Worm (Caenorhabditis elegans) whole organism, mixed stage, embryonic: ENCODE results near the gene T27A8.3.

Experiments
- M03D4.4 ChIP-seq: sonication (generic microtip); optimal IDR thresholded peaks from 2 replicates; lab custom pipeline; 2017; ENCODE audit warnings: mild to moderate bottlenecking, missing genetic modification characterization, missing compliant biosample characterization
- bed-3 ChIP-seq: fragments of 200-800 bp; sonication (Bioruptor generic); optimal IDR thresholded peaks from 3 replicates; lab custom pipeline; 2018; ENCODE audit warnings: mild to moderate bottlenecking, missing genetic modification characterization, moderate library complexity, missing compliant biosample characterization
- blmp-1 ChIP-seq: fragments of 150-350 bp; optimal IDR thresholded peaks from 2 replicates; lab custom pipeline; 2014; ENCODE audit warnings: missing biosample characterization, missing genetic modification characterization
- ceh-39 ChIP-seq: fragments of 150-350 bp; optimal IDR thresholded peaks from 2 replicates; lab custom pipeline; 2014; ENCODE audit warnings: missing biosample characterization, missing genetic modification characterization
- ceh-43 ChIP-seq: fragments of 200-800 bp; sonication (Bioruptor generic); optimal IDR thresholded peaks from 2 replicates; lab custom pipeline; 2018; ENCODE audit warnings: mild to moderate bottlenecking, missing genetic modification characterization, moderate library complexity, missing compliant biosample characterization
- ceh-83 ChIP-seq: fragments of 200-800 bp; sonication (Bioruptor generic); optimal IDR thresholded peaks from 2 replicates; lab custom pipeline; 2018; ENCODE audit warnings: mild to moderate bottlenecking, missing genetic modification characterization, missing compliant biosample characterization
- ces-1 ChIP-seq: fragments of 150-350 bp; optimal IDR thresholded peaks from 2 replicates; lab custom pipeline; 2014; ENCODE audit warnings: missing biosample characterization, missing genetic modification reagents, missing genetic modification characterization
- cnd-1 ChIP-seq: fragments of 200-800 bp; sonication (Bioruptor generic); optimal IDR thresholded peaks from 2 replicates; lab custom pipeline; 2018; ENCODE audit warnings: mild to moderate bottlenecking, missing genetic modification characterization, missing compliant biosample characterization
- drap-1 ChIP-seq: fragments of 200-800 bp; sonication (Bioruptor generic); optimal IDR thresholded peaks from 3 replicates; lab custom pipeline; 2018; ENCODE audit warnings: mild to moderate bottlenecking, missing genetic modification characterization, missing compliant biosample characterization
- elt-1 ChIP-seq: sonication (generic microtip); optimal IDR thresholded peaks from 2 replicates; lab custom pipeline; 2017; ENCODE audit warnings: missing genetic modification characterization, mild to moderate bottlenecking, missing compliant biosample characterization, antibody characterized with exemption, moderate library complexity, borderline replicate concordance; ENCODE audit not compliant: insufficient read depth
- elt-3 ChIP-seq: fragments of 150-350 bp; optimal IDR thresholded peaks from 2 replicates; lab custom pipeline; 2014; ENCODE audit warnings: missing biosample characterization, missing genetic modification characterization
- flh-1 ChIP-seq: fragments of 200-800 bp; sonication (Bioruptor generic); optimal IDR thresholded peaks from 2 replicates; lab custom pipeline; 2018; ENCODE audit warnings: mild to moderate bottlenecking, missing genetic modification characterization, moderate library complexity, missing compliant biosample characterization
- ham-2 ChIP-seq: fragments of 200-800 bp; sonication (Bioruptor generic); optimal IDR thresholded peaks from 2 replicates; lab custom pipeline; 2018; ENCODE audit warnings: mild to moderate bottlenecking, missing genetic modification characterization, missing compliant biosample characterization
- hlh-1 ChIP-seq: fragments of 150-350 bp; optimal IDR thresholded peaks from 2 replicates; lab custom pipeline; 2014; ENCODE audit warnings: missing biosample characterization, missing genetic modification reagents, missing genetic modification characterization
- lin-13 ChIP-seq: fragments of 150-350 bp; optimal IDR thresholded peaks from 2 replicates; lab custom pipeline; 2014; ENCODE audit warnings: missing biosample characterization, missing genetic modification characterization
- lin-32 ChIP-seq: fragments of 200-800 bp; sonication (Bioruptor generic); optimal IDR thresholded peaks from 2 replicates; lab custom pipeline; 2018; ENCODE audit warnings: mild to moderate bottlenecking, missing genetic modification characterization, missing compliant biosample characterization
- lsy-2 ChIP-seq: fragments of 150-350 bp; optimal IDR thresholded peaks from 2 replicates; lab custom pipeline; 2014; ENCODE audit warnings: missing biosample characterization, missing genetic modification characterization
- mab-5 ChIP-seq: fragments of 150-350 bp; optimal IDR thresholded peaks from 2 replicates; lab custom pipeline; 2014; ENCODE audit warnings: missing biosample characterization, missing genetic modification characterization
- mep-1 ChIP-seq: fragments of 150-350 bp; optimal IDR thresholded peaks from 2 replicates; lab custom pipeline; 2017; ENCODE audit warnings: missing biosample characterization, missing genetic modification reagents, missing genetic modification characterization, inconsistent platforms
- mls-2 ChIP-seq: sonication (generic microtip); optimal IDR thresholded peaks from 2 replicates; lab custom pipeline; 2016; ENCODE audit warnings: mild to moderate bottlenecking, missing genetic modification characterization, moderate library complexity, missing compliant biosample characterization
- nhr-12 ChIP-seq: fragments of 150-350 bp; optimal IDR thresholded peaks from 2 replicates; lab custom pipeline; 2014; ENCODE audit warnings: missing biosample characterization, missing genetic modification characterization
- nhr-2 ChIP-seq: fragments of 150-350 bp; optimal IDR thresholded peaks from 2 replicates; lab custom pipeline; 2014; ENCODE audit warnings: missing biosample characterization, missing genetic modification characterization
- nhr-237 ChIP-seq: fragments of 150-350 bp; optimal IDR thresholded peaks from 2 replicates; lab custom pipeline; 2014; ENCODE audit warnings: missing biosample characterization, missing genetic modification characterization
- nhr-28 ChIP-seq: fragments of 150-350 bp; optimal IDR thresholded peaks from 2 replicates; lab custom pipeline; 2014; ENCODE audit warnings: missing biosample characterization, missing genetic modification characterization
- nhr-76 ChIP-seq: sonication (generic microtip); optimal IDR thresholded peaks from 2 replicates; lab custom pipeline; 2017; ENCODE audit warnings: missing biosample characterization, missing genetic modification characterization
- pha-4 ChIP-seq: fragments of 150-350 bp; optimal IDR thresholded peaks from 2 replicates; lab custom pipeline; 2018; ENCODE audit warnings: missing biosample characterization, missing genetic modification reagents, missing genetic modification characterization
- snpc-4 ChIP-seq: fragments of 150-350 bp; optimal IDR thresholded peaks from 2 replicates; lab custom pipeline; 2014; ENCODE audit warnings: missing biosample characterization, missing genetic modification characterization
- sptf-1 ChIP-seq: sonication (generic microtip); optimal IDR thresholded peaks from 2 replicates; lab custom pipeline; 2017; ENCODE audit warnings: mild to moderate bottlenecking, missing genetic modification characterization, moderate library complexity, missing compliant biosample characterization
- tbx-8 ChIP-seq: fragments of 200-800 bp; sonication (Bioruptor generic); optimal IDR thresholded peaks from 2 replicates; lab custom pipeline; 2018; ENCODE audit warnings: mild to moderate bottlenecking, missing genetic modification characterization, moderate library complexity, missing compliant biosample characterization
- unc-120 ChIP-seq: sonication (generic microtip); optimal IDR thresholded peaks from 2 replicates; lab custom pipeline; 2017; ENCODE audit warnings: missing genetic modification characterization, missing compliant biosample characterization; ENCODE audit not compliant: poor library complexity, severe bottlenecking
- unc-62 ChIP-seq: fragments of 150-350 bp; optimal IDR thresholded peaks from 2 replicates; lab custom pipeline; 2014; ENCODE audit warnings: missing biosample characterization, missing genetic modification reagents, missing genetic modification characterization
- zip-8 ChIP-seq: fragments of 150-350 bp; optimal IDR thresholded peaks from 2 replicates; lab custom pipeline; 2014; ENCODE audit warnings: missing biosample characterization, missing genetic modification characterization
- ztf-11 ChIP-seq: fragments of 150-350 bp; optimal IDR thresholded peaks from 2 replicates; lab custom pipeline; 2014; ENCODE audit warnings: missing biosample characterization, missing genetic modification characterization

Gene T27A8.3

DNA sequence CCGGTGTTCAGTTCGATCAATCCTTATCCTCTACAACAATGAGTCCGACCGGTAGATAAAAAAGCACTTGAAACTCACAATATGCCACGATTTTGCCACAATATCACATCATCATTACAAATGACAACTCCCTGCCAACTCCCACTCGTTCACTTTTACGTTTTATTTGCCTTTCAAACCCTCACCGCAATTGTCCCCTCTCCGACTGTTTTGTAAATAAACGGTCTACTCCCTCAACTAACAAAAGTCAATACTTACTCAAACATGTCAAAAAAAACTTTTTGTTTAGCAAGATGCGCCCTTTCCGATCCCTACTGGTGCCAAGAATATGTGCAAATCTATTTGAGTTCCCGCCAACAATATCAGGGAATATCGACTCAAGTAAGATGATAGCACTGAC, 22.6 kb downstream of the T27A8.3 start, which contains the start of gene C30F2.2:
Gene C30F2.2 (minus strand): TSS at position 122 of the 400 bp plus-strand sequence.
- TF ChIP-seq unc-62 (GFP tag; lab: Kevin White, UChicago) (no peak), elt-1 (tag; lab: Kevin White, UChicago) (no peak), pha-4 (peak; percentile 76), unc-120 (tag; lab: Kevin White, UChicago) (no peak), ceh-83 (no peak)

DNA sequence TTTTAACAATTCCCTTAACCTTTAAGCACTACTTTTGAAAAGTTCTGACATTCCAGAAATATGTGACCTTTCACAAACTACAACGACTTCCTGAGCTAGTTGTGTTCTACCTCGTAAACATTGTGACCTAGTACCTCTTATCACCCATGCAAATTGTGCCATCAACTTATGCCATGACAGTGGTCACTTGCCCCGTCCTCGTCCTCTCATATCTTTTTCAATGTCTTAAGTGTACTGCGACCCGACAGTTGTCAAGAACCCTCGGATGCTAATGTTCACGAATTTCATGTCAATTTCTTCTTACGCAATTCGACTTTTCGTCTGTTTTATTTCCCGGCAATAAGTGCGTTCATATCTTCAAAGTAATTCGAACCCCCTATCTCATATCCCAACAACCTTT, 25.4 kb downstream of the T27A8.3 start:
- TF ChIP-seq unc-62 (GFP tag; lab: Kevin White, UChicago) (no peak), hlh-1 (tag; lab: Kevin White, UChicago) (peak; percentile 83)

DNA sequence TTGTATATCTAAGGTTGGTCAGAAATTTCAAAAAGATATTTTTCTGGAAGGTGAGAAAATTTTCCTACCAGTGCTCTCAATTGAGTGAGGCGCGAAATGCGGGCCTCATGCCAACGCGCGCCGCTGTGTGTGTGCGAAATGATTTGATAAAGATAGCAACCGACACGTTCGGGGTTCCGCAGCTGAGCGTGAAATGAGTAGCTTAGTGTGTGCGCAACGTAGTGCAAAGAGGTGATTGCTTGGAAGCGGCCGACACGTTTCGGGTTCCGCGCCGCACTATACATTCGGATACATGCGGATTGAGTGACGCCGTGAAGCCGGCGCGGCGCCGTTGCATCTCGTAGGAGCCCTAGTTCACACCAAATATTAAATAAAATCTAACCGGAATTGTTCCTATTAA, 28.7 kb downstream of the T27A8.3 start:
- no peak for TF ChIP-seq zip-8 (tag; lab: Kevin White, UChicago)
- TF ChIP-seq mab-5 (tag; lab: Kevin White, UChicago), result no peak
- no peak for TF ChIP-seq mep-1 (tag; lab: Kevin White, UChicago)
- no peak for TF ChIP-seq nhr-28 (tag; lab: Kevin White, UChicago)
- no peak for TF ChIP-seq ces-1
- no peak for TF ChIP-seq snpc-4
- no peak for TF ChIP-seq nhr-76 (tag; lab: Kevin White, UChicago)
- no peak for TF ChIP-seq tbx-8
- TF ChIP-seq ztf-11, result no peak
- no peak for TF ChIP-seq nhr-2
- no peak for TF ChIP-seq drap-1 (GFP tag; lab: Kevin White, UChicago)
- no peak for TF ChIP-seq lin-13
- TF ChIP-seq cnd-1 (tag; lab: Kevin White, UChicago), result no peak
- TF ChIP-seq elt-3, result no peak
- TF ChIP-seq elt-1 (tag; lab: Kevin White, UChicago), result no peak
- TF ChIP-seq ceh-39 (tag; lab: Kevin White, UChicago), result no peak

DNA sequence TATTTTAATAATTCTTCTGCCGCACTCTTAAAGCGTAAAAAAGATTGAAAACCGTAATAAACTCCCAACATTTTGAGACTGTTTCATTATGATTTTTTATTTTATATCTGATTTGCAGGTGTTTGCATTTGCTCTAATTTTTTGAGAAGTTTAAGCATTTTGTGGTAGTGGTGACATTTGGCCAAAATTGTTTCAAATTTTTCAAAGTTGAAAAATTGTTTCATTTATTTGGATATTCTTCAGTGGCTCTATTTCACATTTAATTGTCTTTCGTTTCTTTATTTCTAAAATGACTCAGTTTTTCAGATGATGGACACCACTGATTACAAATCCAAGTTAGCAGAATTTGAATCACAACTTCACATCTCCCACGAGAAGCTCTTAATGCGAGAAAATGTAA, 31.9 kb downstream of the T27A8.3 start, which contains the start of gene C30F2.5:
Gene C30F2.5 (plus strand): TSS at position 301 of the 400 bp plus-strand sequence.
- no peak for TF ChIP-seq ceh-43 (GFP tag; lab: Kevin White, UChicago)

DNA sequence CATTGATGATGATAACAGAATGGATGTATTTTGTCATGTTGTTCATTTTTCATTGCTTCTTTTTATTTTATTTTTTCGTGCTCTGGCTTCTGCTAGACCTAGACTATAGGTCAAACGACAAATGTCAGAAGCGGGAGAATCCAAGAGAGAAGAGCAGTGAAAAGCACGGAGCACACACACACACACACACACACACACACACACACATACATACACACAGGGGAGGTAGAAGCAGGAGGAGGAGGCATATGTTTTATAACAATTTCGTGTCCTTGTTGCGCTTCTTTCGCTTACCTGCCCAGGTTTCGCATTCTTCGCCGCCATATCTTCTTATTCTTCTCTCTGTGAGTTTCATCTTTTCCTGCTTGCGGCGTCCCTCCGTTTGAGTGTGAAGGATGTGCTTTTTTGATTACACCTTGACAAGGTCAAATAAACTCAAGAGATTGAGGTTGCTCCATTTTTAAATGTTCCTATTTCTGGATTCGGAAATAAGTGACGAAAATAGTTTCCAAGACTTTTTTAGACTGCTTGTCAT, 35.7 kb downstream of the T27A8.3 start:
- TF ChIP-seq ceh-43 (GFP tag; lab: Kevin White, UChicago), result no peak
- no peak for TF ChIP-seq nhr-76 (tag; lab: Kevin White, UChicago)
- TF ChIP-seq flh-1 (GFP tag; lab: Kevin White, UChicago), result no peak
- peak; percentile 47 for TF ChIP-seq unc-120 (tag; lab: Kevin White, UChicago)
- peak; percentile 46 for TF ChIP-seq hlh-1 (tag; lab: Kevin White, UChicago)
- no peak for TF ChIP-seq mab-5 (tag; lab: Kevin White, UChicago)
- no peak for TF ChIP-seq pha-4
- TF ChIP-seq lin-32, result no peak
- TF ChIP-seq ztf-11, result no peak
- TF ChIP-seq sptf-1 (tag; lab: Kevin White, UChicago), result peak; percentile 1
- no peak for TF ChIP-seq nhr-2
- TF ChIP-seq mep-1 (tag; lab: Kevin White, UChicago), result no peak
- no peak for TF ChIP-seq lsy-2 (tag; lab: Kevin White, UChicago)
- TF ChIP-seq drap-1 (GFP tag; lab: Kevin White, UChicago), result no peak
- no peak for TF ChIP-seq snpc-4
- no peak for TF ChIP-seq bed-3 (GFP tag; lab: Kevin White, UChicago)

DNA sequence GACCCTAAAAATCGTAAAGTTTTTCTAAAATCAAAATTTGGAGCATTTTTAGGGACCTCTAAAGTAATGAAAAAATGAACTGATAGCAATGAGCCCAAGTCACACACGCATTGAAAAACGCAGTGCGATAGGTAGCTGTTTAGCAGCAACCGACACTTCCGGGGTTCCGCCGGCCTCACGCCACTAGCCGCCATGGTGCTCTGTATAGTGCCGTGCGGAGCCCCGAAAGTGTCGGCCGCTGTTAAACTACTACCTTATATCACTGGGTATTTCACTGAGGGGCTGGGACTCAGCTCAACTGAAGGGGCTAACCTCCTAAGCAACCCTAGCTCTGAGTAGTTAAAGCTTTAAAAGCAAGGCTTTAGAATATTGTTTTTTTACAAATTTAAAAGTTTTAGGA, 36.8 kb downstream of the T27A8.3 start:
- TF ChIP-seq mep-1 (tag; lab: Kevin White, UChicago), result no peak
- no peak for TF ChIP-seq tbx-8
- no peak for TF ChIP-seq bed-3 (GFP tag; lab: Kevin White, UChicago)
- TF ChIP-seq unc-120 (tag; lab: Kevin White, UChicago), result no peak

DNA sequence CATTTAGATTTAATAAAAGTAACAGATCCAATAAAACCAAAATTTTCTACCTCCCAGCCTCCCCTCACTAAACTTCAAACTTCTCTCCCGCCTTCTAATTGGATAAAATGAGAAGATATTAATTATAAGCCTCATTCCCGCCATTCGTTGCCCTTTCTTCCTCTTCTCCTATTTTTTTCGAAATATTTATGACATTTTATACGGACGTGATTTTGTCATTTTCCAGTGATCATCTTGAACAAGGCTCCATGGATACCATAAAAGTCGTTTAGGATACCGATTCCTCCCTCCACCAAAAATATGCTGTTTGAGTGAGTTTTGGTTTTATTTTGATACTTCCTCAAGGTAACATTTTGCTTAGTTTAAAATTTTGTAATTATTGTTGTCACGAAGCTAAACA, 40.9 kb downstream of the T27A8.3 start, which contains the start of gene ZK1073.2:
Gene ZK1073.2 (plus strand): TSS at position 301 of the 400 bp plus-strand sequence.
- TF ChIP-seq ham-2, result no peak
- no peak for TF ChIP-seq elt-1 (tag; lab: Kevin White, UChicago)
- no peak for TF ChIP-seq mep-1 (tag; lab: Kevin White, UChicago)
- TF ChIP-seq unc-62 (GFP tag; lab: Kevin White, UChicago), result no peak
- TF ChIP-seq hlh-1 (tag; lab: Kevin White, UChicago), result no peak
- no peak for TF ChIP-seq lin-32
- no peak for TF ChIP-seq lsy-2 (tag; lab: Kevin White, UChicago)
- no peak for TF ChIP-seq nhr-12 (tag; lab: Kevin White, UChicago)
- no peak for TF ChIP-seq ces-1
- TF ChIP-seq nhr-237 (tag; lab: Kevin White, UChicago), result no peak
- TF ChIP-seq ceh-39 (tag; lab: Kevin White, UChicago), result no peak
- TF ChIP-seq lin-13, result no peak
- TF ChIP-seq mls-2, result no peak
- no peak for TF ChIP-seq nhr-76 (tag; lab: Kevin White, UChicago)
- no peak for TF ChIP-seq pha-4
- no peak for TF ChIP-seq blmp-1 (tag; lab: Kevin White, UChicago)
- no peak for TF ChIP-seq M03D4.4 (tag; lab: Kevin White, UChicago)
